Worm (Caenorhabditis elegans) whole organism, L4 larva: ENCODE data around the gene R05F9.7.

Experiments
- D1046.2 ChIP-seq: fragments of 200-800 bp; sonication (Bioruptor generic); IDR thresholded peaks from 2 replicates; pipeline ENCODE4 v1.3.6; 2022; ENCODE audit warnings: missing genetic modification characterization, missing compliant biosample characterization
- F10B5.3 ChIP-seq: sonication (generic microtip); optimal IDR thresholded peaks from 2 replicates; lab custom pipeline; 2016; ENCODE audit warnings: mild to moderate bottlenecking, missing genetic modification characterization, missing compliant biosample characterization
- F26F4.8 ChIP-seq: fragments of 200-800 bp; sonication (Bioruptor generic); conservative IDR thresholded peaks from 2 replicates; pipeline ENCODE4 v1.3.6; 2022; ENCODE audit warnings: missing genetic modification characterization, missing compliant biosample characterization
- Y105C5A.15 ChIP-seq: fragments of 200-800 bp; sonication (Bioruptor generic); IDR thresholded peaks from 2 replicates; pipeline ENCODE4 v1.3.6; 2022; ENCODE audit warnings: missing genetic modification characterization, missing compliant biosample characterization
- Y48G9A.11 ChIP-seq: fragments of 200-800 bp; sonication (Bioruptor generic); IDR thresholded peaks from 2 replicates; pipeline ENCODE4 v1.3.6; 2022; ENCODE audit warnings: missing genetic modification reagents, missing genetic modification characterization, missing compliant biosample characterization
- arid-1 ChIP-seq: fragments of 200-800 bp; sonication (Bioruptor generic); conservative IDR thresholded peaks from 2 replicates; pipeline ENCODE4 v1.3.6; 2022; ENCODE audit warnings: missing genetic modification reagents, missing genetic modification characterization, missing compliant biosample characterization
- ceh-28 ChIP-seq: fragments of 150-350 bp; optimal IDR thresholded peaks from 2 replicates; lab custom pipeline; 2014; ENCODE audit warnings: missing biosample characterization, missing genetic modification reagents, missing genetic modification characterization
- ceh-44 ChIP-seq: fragments of 200-800 bp; sonication (Bioruptor generic); IDR thresholded peaks from 2 replicates; pipeline ENCODE4 v1.3.6; 2022; ENCODE audit warnings: missing genetic modification reagents, missing genetic modification characterization, missing compliant biosample characterization
- daf-16 ChIP-seq, 3 experiments: sonication (generic microtip); optimal IDR thresholded peaks; 2 replicates each; lab custom pipeline; 2016 to 2017; ENCODE audit warnings: missing genetic modification characterization in 3 of 3, missing genetic modification reagents in 3 of 3, mild to moderate bottlenecking in 2 of 3, missing compliant biosample characterization in 2 of 3, missing biosample characterization in 1 of 3, moderate library complexity in 1 of 3
- daf-8 ChIP-seq: fragments of 200-800 bp; sonication (Bioruptor generic); IDR thresholded peaks from 2 replicates; pipeline ENCODE4 v1.3.6; 2022; ENCODE audit warnings: missing genetic modification characterization, missing compliant biosample characterization
- dmd-6 ChIP-seq: fragments of 200-800 bp; sonication (Bioruptor generic); IDR thresholded peaks from 2 replicates; pipeline ENCODE4 v1.3.6; 2022; ENCODE audit warnings: missing genetic modification reagents, missing genetic modification characterization, missing compliant biosample characterization
- dmd-8 ChIP-seq: fragments of 200-800 bp; sonication (Bioruptor generic); IDR thresholded peaks from 2 replicates; pipeline ENCODE4 v1.3.6; 2022; ENCODE audit warnings: missing genetic modification characterization, missing compliant biosample characterization
- dve-1 ChIP-seq: sonication (generic microtip); optimal IDR thresholded peaks from 2 replicates; lab custom pipeline; 2017; ENCODE audit warnings: antibody characterized with exemption, mild to moderate bottlenecking, missing genetic modification characterization, missing compliant biosample characterization; ENCODE audit not compliant: insufficient read depth
- egl-27 ChIP-seq: sonication (generic microtip); optimal IDR thresholded peaks from 3 replicates; lab custom pipeline; 2017; ENCODE audit warnings: missing biosample characterization, missing genetic modification reagents, missing genetic modification characterization
- egl-43 ChIP-seq: fragments of 200-800 bp; sonication (Bioruptor generic); IDR thresholded peaks from 2 replicates; pipeline ENCODE4 v1.3.6; 2022; ENCODE audit warnings: missing genetic modification reagents, missing genetic modification characterization, missing compliant biosample characterization
- fkh-10 ChIP-seq: fragments of 150-350 bp; optimal IDR thresholded peaks from 2 replicates; lab custom pipeline; 2014; ENCODE audit warnings: missing biosample characterization, missing genetic modification reagents, missing genetic modification characterization
- hlh-11 ChIP-seq: fragments of 200-800 bp; sonication (Bioruptor generic); optimal IDR thresholded peaks from 2 replicates; lab custom pipeline; 2018; ENCODE audit warnings: mild to moderate bottlenecking, missing genetic modification characterization, missing compliant biosample characterization
- hlh-30 ChIP-seq: sonication (generic microtip); optimal IDR thresholded peaks from 2 replicates; lab custom pipeline; 2017; ENCODE audit warnings: antibody characterized with exemption, mild to moderate bottlenecking, missing genetic modification characterization, missing compliant biosample characterization; ENCODE audit not compliant: insufficient read depth
- hmg-1.1 ChIP-seq: fragments of 200-800 bp; sonication (Bioruptor generic); IDR thresholded peaks from 2 replicates; pipeline ENCODE4 v1.3.6; 2022; ENCODE audit warnings: missing genetic modification reagents, missing genetic modification characterization, missing compliant biosample characterization
- lin-13 ChIP-seq: fragments of 150-350 bp; optimal IDR thresholded peaks from 2 replicates; lab custom pipeline; 2014; ENCODE audit warnings: missing biosample characterization, missing genetic modification reagents, missing genetic modification characterization
- lin-15B ChIP-seq: fragments of 150-350 bp; sonication (generic microtip); optimal IDR thresholded peaks from 3 replicates; lab custom pipeline; 2014; ENCODE audit warnings: missing biosample characterization, missing genetic modification characterization
- lin-29 ChIP-seq: fragments of 200-800 bp; sonication (Bioruptor generic); IDR thresholded peaks from 2 replicates; pipeline ENCODE4 v1.3.6; 2022; ENCODE audit warnings: missing genetic modification reagents, missing genetic modification characterization, missing compliant biosample characterization
- lin-38 ChIP-seq: fragments of 200-800 bp; sonication (Bioruptor generic); IDR thresholded peaks from 2 replicates; pipeline ENCODE4 v1.3.6; 2022; ENCODE audit warnings: missing genetic modification reagents, missing genetic modification characterization, missing compliant biosample characterization
- lsy-2 ChIP-seq, 2 experiments: fragments of 150-350 bp in 1 of 2; sonication (generic microtip) in 1 of 2; optimal IDR thresholded peaks; 2 replicates each; lab custom pipeline; 2014 to 2017; ENCODE audit warnings: missing biosample characterization in 2 of 2, missing genetic modification characterization in 2 of 2
- madf-9 ChIP-seq: fragments of 200-800 bp; sonication (Bioruptor generic); conservative IDR thresholded peaks from 2 replicates; pipeline ENCODE4 v1.3.6; 2022; ENCODE audit warnings: missing genetic modification reagents, missing genetic modification characterization, missing compliant biosample characterization
- mdl-1 ChIP-seq, 2 experiments: fragments of 150-350 bp in 1 of 2; sonication (generic microtip) in 1 of 2; optimal IDR thresholded peaks; 2 replicates each; lab custom pipeline; 2014 to 2017; ENCODE audit warnings: missing biosample characterization in 2 of 2, missing genetic modification characterization in 2 of 2
- mes-2 ChIP-seq: sonication (generic microtip); optimal IDR thresholded peaks from 2 replicates; lab custom pipeline; 2016; ENCODE audit warnings: missing genotype, mild to moderate bottlenecking, missing genetic modification characterization, missing compliant biosample characterization; ENCODE audit not compliant: poor library complexity, severe bottlenecking
- mxl-2 ChIP-seq: fragments of 200-800 bp; sonication (Bioruptor generic); conservative IDR thresholded peaks from 2 replicates; pipeline ENCODE4 v1.3.6; 2022; ENCODE audit warnings: missing genetic modification reagents, missing genetic modification characterization, missing compliant biosample characterization
- mxl-3 ChIP-seq: fragments of 200-800 bp; sonication (Bioruptor generic); optimal IDR thresholded peaks from 2 replicates; lab custom pipeline; 2018; ENCODE audit warnings: mild to moderate bottlenecking, missing genetic modification characterization, missing compliant biosample characterization
- nhr-102 ChIP-seq: sonication (generic microtip); optimal IDR thresholded peaks from 2 replicates; lab custom pipeline; 2016; ENCODE audit warnings: mild to moderate bottlenecking, missing genetic modification characterization, moderate library complexity, missing compliant biosample characterization
- nhr-11 ChIP-seq: fragments of 150-350 bp; optimal IDR thresholded peaks from 2 replicates; lab custom pipeline; 2014; ENCODE audit warnings: missing biosample characterization, missing genetic modification characterization
- nhr-25 ChIP-seq: sonication (generic microtip); optimal IDR thresholded peaks from 2 replicates; lab custom pipeline; 2017; ENCODE audit warnings: missing genetic modification characterization, mild to moderate bottlenecking, missing compliant biosample characterization, antibody characterized with exemption, moderate library complexity, borderline replicate concordance; ENCODE audit not compliant: insufficient read depth
- nhr-28 ChIP-seq: fragments of 150-350 bp; optimal IDR thresholded peaks from 2 replicates; lab custom pipeline; 2014; ENCODE audit warnings: missing biosample characterization, missing genetic modification characterization
- nhr-48 ChIP-seq: sonication (generic microtip); optimal IDR thresholded peaks from 2 replicates; lab custom pipeline; 2016; ENCODE audit warnings: mild to moderate bottlenecking, missing genetic modification characterization, missing compliant biosample characterization
- nhr-76 ChIP-seq: fragments of 150-350 bp; optimal IDR thresholded peaks from 2 replicates; lab custom pipeline; 2014; ENCODE audit warnings: missing biosample characterization, missing genetic modification characterization
- nhr-77 ChIP-seq: fragments of 150-350 bp; optimal IDR thresholded peaks from 2 replicates; lab custom pipeline; 2014; ENCODE audit warnings: missing biosample characterization, missing genetic modification characterization
- pha-4 ChIP-seq, 2 experiments: fragments of 150-350 bp in 1 of 2; fragments of 200-800 bp in 1 of 2; sonication (Bioruptor generic) in 1 of 2; IDR thresholded peaks in 1 of 2; optimal IDR thresholded peaks in 1 of 2; 2 replicates each; pipeline versions ENCODE4 v1.3.6 to Lab custom; 2014 to 2022; ENCODE audit warnings: missing genetic modification characterization in 2 of 2, missing genetic modification reagents in 2 of 2, missing biosample characterization in 1 of 2, missing compliant biosample characterization in 1 of 2
- pqm-1 ChIP-seq: sonication (generic microtip); optimal IDR thresholded peaks from 2 replicates; lab custom pipeline; 2017; ENCODE audit warnings: missing biosample characterization, missing genetic modification characterization
- saeg-2 ChIP-seq: fragments of 200-800 bp; sonication (Bioruptor generic); IDR thresholded peaks from 2 replicates; pipeline ENCODE4 v1.3.6; 2022; ENCODE audit warnings: missing genetic modification reagents, missing genetic modification characterization, missing compliant biosample characterization
- sdz-12 ChIP-seq: fragments of 200-800 bp; sonication (Bioruptor generic); optimal IDR thresholded peaks from 2 replicates; lab custom pipeline; 2018; ENCODE audit warnings: mild to moderate bottlenecking, missing genetic modification characterization, missing compliant biosample characterization
- set-16 ChIP-seq: fragments of 200-800 bp; sonication (Bioruptor generic); IDR thresholded peaks from 2 replicates; pipeline ENCODE4 v1.3.6; 2022; ENCODE audit warnings: missing genetic modification reagents, missing genetic modification characterization, missing compliant biosample characterization
- skn-1 ChIP-seq: fragments of 150-350 bp; optimal IDR thresholded peaks from 2 replicates; lab custom pipeline; 2014; ENCODE audit warnings: missing biosample characterization, missing genetic modification characterization
- spr-3 ChIP-seq: fragments of 200-800 bp; sonication (Bioruptor generic); optimal IDR thresholded peaks from 2 replicates; lab custom pipeline; 2018; ENCODE audit warnings: mild to moderate bottlenecking, missing genetic modification characterization, missing compliant biosample characterization
- tra-1 ChIP-seq: fragments of 200-800 bp; sonication (Bioruptor generic); IDR thresholded peaks from 2 replicates; pipeline ENCODE4 v1.3.6; 2022; ENCODE audit warnings: missing genetic modification reagents, missing genetic modification characterization, missing compliant biosample characterization
- unc-62 ChIP-seq, 3 experiments: fragments of 150-350 bp in 1 of 3; sonication (generic microtip); optimal IDR thresholded peaks in 2 of 3; peaks in 1 of 3; 1 replicate in 1 of 3; 2 replicates in 2 of 3; lab custom pipeline; 2014 to 2017; ENCODE audit warnings: missing biosample characterization in 3 of 3, missing genetic modification characterization in 3 of 3, missing genetic modification reagents in 3 of 3, missing genotype in 1 of 3
- zfp-2 ChIP-seq: sonication (generic microtip); optimal IDR thresholded peaks from 2 replicates; lab custom pipeline; 2016; ENCODE audit warnings: mild to moderate bottlenecking, missing genetic modification characterization, missing compliant biosample characterization
- zip-2 ChIP-seq: fragments of 150-350 bp; optimal IDR thresholded peaks from 2 replicates; lab custom pipeline; 2014; ENCODE audit warnings: missing biosample characterization, missing genetic modification characterization
- ztf-11 ChIP-seq: fragments of 150-350 bp; optimal IDR thresholded peaks from 2 replicates; lab custom pipeline; 2014; ENCODE audit warnings: missing biosample characterization, missing genetic modification characterization
- ztf-7 ChIP-seq: fragments of 150-350 bp; optimal IDR thresholded peaks from 2 replicates; lab custom pipeline; 2014; ENCODE audit warnings: missing biosample characterization, missing genetic modification characterization

The R05F9.7 gene

ce11 chrII:4857086-4857485, 29.0 kb upstream of the R05F9.7 start:
- TF ChIP-seq dmd-6 (GFP tag; lab: Robert Waterston, UW) (peak; percentile 52; the same call in 1 of the 2 replicates), spr-3 (no peak), Y105C5A.15 (GFP tag; lab: Robert Waterston, UW) (no peak), daf-16 (GFP tag; optimal IDR thresholded peaks at IDR 0.05; lab: Kevin White, UChicago) (no peak), daf-16 (tag; optimal IDR thresholded peaks at IDR 0.05; lab: Kevin White, UChicago) (peak; percentile 81), nhr-11 (no peak), zfp-2 (no peak), mxl-2 (GFP tag; lab: Robert Waterston, UW) (no peak), mes-2 (peak; percentile 48), hmg-1.1 (no peak), egl-27 (tag; lab: Kevin White, UChicago) (no peak), pha-4 (GFP tag; IDR thresholded peaks at IDR 0.05; lab: Robert Waterston, UW) (no peak), pha-4 (tag; optimal IDR thresholded peaks at IDR 0.05; lab: Kevin White, UChicago) (peak; percentile 47), hlh-11 (tag; lab: Kevin White, UChicago) (peak; percentile 67), skn-1 (tag; lab: Kevin White, UChicago) (no peak), lsy-2 (tag; optimal IDR thresholded peaks at IDR 0.05; lab: Kevin White, UChicago) (peak in 1 of 2 experiments; percentile 27), hlh-30 (tag; lab: Kevin White, UChicago) (peak; percentile 36), nhr-28 (tag; lab: Kevin White, UChicago) (peak; percentile 78), tra-1 (GFP tag; lab: Robert Waterston, UW) (no peak), Y48G9A.11 (no peak), zip-2 (no peak), unc-62 (GFP tag; optimal IDR thresholded peaks at IDR 0.05 in 1 of 2; lab: Kevin White, UChicago) (peak in 1 of 2 experiments; percentile 20), unc-62 (tag; optimal IDR thresholded peaks at IDR 0.05; lab: Kevin White, UChicago) (no peak), mxl-3 (peak; percentile 61), daf-8 (GFP tag; lab: Robert Waterston, UW) (no peak), pqm-1 (tag; lab: Kevin White, UChicago) (peak; percentile 83), nhr-77 (peak; percentile 23), ceh-28 (tag; lab: Kevin White, UChicago) (peak; percentile 5), mdl-1 (tag; optimal IDR thresholded peaks at IDR 0.05; lab: Kevin White, UChicago) (peak in 1 of 2 experiments; percentile 1), dve-1 (tag; lab: Kevin White, UChicago) (peak; percentile 48), dmd-8 (no peak), lin-15B (tag; lab: Kevin White, UChicago) (no peak), fkh-10 (GFP tag; lab: Kevin White, UChicago) (no peak), saeg-2 (GFP tag; lab: Robert Waterston, UW) (no peak), lin-29 (GFP tag; lab: Robert Waterston, UW) (no peak)

- no peak for TF ChIP-seq pqm-1 (tag; lab: Kevin White, UChicago)
- no peak for TF ChIP-seq nhr-48
- 0 out of 2 replicates have a peak, but pooled peaks have one; percentile 33 for TF ChIP-seq Y48G9A.11
- TF ChIP-seq ceh-44: no peak
- TF ChIP-seq F26F4.8 (GFP tag; lab: Robert Waterston, UW): no peak
- no peak for TF ChIP-seq nhr-76
- TF ChIP-seq ztf-7 (tag; lab: Kevin White, UChicago): no peak
- no peak for TF ChIP-seq sdz-12 (GFP tag; lab: Kevin White, UChicago)
- no peak for TF ChIP-seq lin-13 (GFP tag; lab: Kevin White, UChicago)
- TF ChIP-seq madf-9 (GFP tag; lab: Robert Waterston, UW): no peak
- TF ChIP-seq F10B5.3 (tag; lab: Kevin White, UChicago): no peak
- no peak for TF ChIP-seq nhr-102 (tag; lab: Kevin White, UChicago)
- 0 out of 2 replicates have a peak, but pooled peaks have one; percentile 48 for TF ChIP-seq D1046.2 (GFP tag; lab: Robert Waterston, UW)
- TF ChIP-seq set-16: peak; percentile 67
- TF ChIP-seq egl-43: peak; percentile 67; the same call in 1 of the 2 replicates
- no peak for TF ChIP-seq daf-16 (GFP tag; optimal IDR thresholded peaks at IDR 0.05; lab: Kevin White, UChicago)
- peak; percentile 1 for TF ChIP-seq daf-16 (tag; optimal IDR thresholded peaks at IDR 0.05; lab: Kevin White, UChicago)
- no peak for TF ChIP-seq daf-8 (GFP tag; lab: Robert Waterston, UW)
- TF ChIP-seq ztf-11 (tag; lab: Kevin White, UChicago): no peak
- no peak for TF ChIP-seq nhr-25
- no peak for TF ChIP-seq arid-1
- peak; percentile 35; the same call in 1 of the 2 replicates for TF ChIP-seq lin-38 (GFP tag; lab: Robert Waterston, UW)
These were observed 28.2 kb upstream of the R05F9.7 start, which contains the start of gene F11G11.5 for ce11 chrII:4857873-4858364. F11G11.5 (plus strand) TSS chrII:4857923.
